Fruit fly (Drosophila melanogaster) whole organism, embryonic: Measurements from ENCODE around the gene bin.

ENCODE experiments used
- ATbp ChIP-seq: fragments of 200-800 bp; sonication (Bioruptor generic); optimal IDR thresholded peaks from 2 replicates; lab custom pipeline; 2017; ENCODE audit warnings: missing biosample characterization, mild to moderate bottlenecking, missing genetic modification characterization, missing genetic modification reagents
- Asciz ChIP-seq: fragments of 200-800 bp; sonication (Bioruptor generic); optimal IDR thresholded peaks from 2 replicates; lab custom pipeline; 2017; ENCODE audit warnings: missing biosample characterization, mild to moderate bottlenecking, missing genetic modification characterization, missing genetic modification reagents
- Awh ChIP-seq: fragments of 200-800 bp; sonication (Bioruptor generic); IDR thresholded peaks from 2 replicates; pipeline ENCODE4, ENCODE4 v1.3.6; 2022; ENCODE audit warnings: missing biosample characterization, missing genetic modification characterization
- CG10147 ChIP-seq: fragments of 200-800 bp; sonication (Bioruptor generic); optimal IDR thresholded peaks from 2 replicates; lab custom pipeline; 2019; ENCODE audit warnings: missing biosample characterization, mild to moderate bottlenecking, missing genetic modification characterization, moderate library complexity
- CG10959 ChIP-seq: fragments of 200-800 bp; sonication (Bioruptor generic); IDR thresholded peaks from 2 replicates; pipeline ENCODE4 v1.3.6; 2022; ENCODE audit warnings: missing biosample characterization, missing genetic modification characterization
- CG11398 ChIP-seq: fragments of 200-800 bp; sonication (Bioruptor generic); optimal IDR thresholded peaks from 2 replicates; lab custom pipeline; 2016; ENCODE audit warnings: missing biosample characterization, missing genetic modification characterization
- CG11504 ChIP-seq: fragments of 200-800 bp; sonication (Bioruptor generic); optimal IDR thresholded peaks from 3 replicates; lab custom pipeline; 2019; ENCODE audit warnings: missing biosample characterization, mild to moderate bottlenecking, missing genetic modification characterization, moderate library complexity
- CG12071 ChIP-seq: fragments of 200-800 bp; sonication (Bioruptor generic); optimal IDR thresholded peaks from 3 replicates; lab custom pipeline; 2018; ENCODE audit warnings: missing biosample characterization, mild to moderate bottlenecking, missing genetic modification characterization
- CG12769 ChIP-seq: fragments of 200-800 bp; sonication (Bioruptor generic); optimal IDR thresholded peaks from 2 replicates; lab custom pipeline; 2019; ENCODE audit warnings: missing biosample characterization, mild to moderate bottlenecking, missing genetic modification characterization, moderate library complexity
- CG13296 ChIP-seq: fragments of 200-800 bp; sonication (Bioruptor generic); optimal IDR thresholded peaks from 3 replicates; lab custom pipeline; 2018; ENCODE audit warnings: missing biosample characterization, mild to moderate bottlenecking, missing genetic modification characterization
- CG15269 ChIP-seq: fragments of 200-800 bp; sonication (Bioruptor generic); optimal IDR thresholded peaks from 2 replicates; lab custom pipeline; 2018; ENCODE audit warnings: missing biosample characterization, mild to moderate bottlenecking, missing genetic modification characterization, moderate library complexity
- CG15479 ChIP-seq: fragments of 200-800 bp; sonication (Bioruptor generic); optimal IDR thresholded peaks from 3 replicates; lab custom pipeline; 2019; ENCODE audit warnings: missing biosample characterization, mild to moderate bottlenecking, missing genetic modification characterization, moderate library complexity
- CG1792 ChIP-seq: fragments of 200-800 bp; sonication (Bioruptor generic); optimal IDR thresholded peaks from 2 replicates; lab custom pipeline; 2016; ENCODE audit warnings: missing biosample characterization, missing genetic modification characterization
- CG1832 ChIP-seq: fragments of 200-800 bp; sonication (Bioruptor generic); optimal IDR thresholded peaks from 2 replicates; lab custom pipeline; 2017; ENCODE audit warnings: missing biosample characterization, mild to moderate bottlenecking, missing genetic modification characterization, inconsistent platforms
- CG2678 ChIP-seq: fragments of 200-800 bp; sonication (Bioruptor generic); optimal IDR thresholded peaks from 3 replicates; lab custom pipeline; 2019; ENCODE audit warnings: missing biosample characterization, mild to moderate bottlenecking, missing genetic modification characterization, moderate library complexity
- CG3281 ChIP-seq: fragments of 200-800 bp; sonication (Bioruptor generic); optimal IDR thresholded peaks from 3 replicates; lab custom pipeline; 2017; ENCODE audit warnings: missing biosample characterization, mild to moderate bottlenecking, missing genetic modification characterization
- CG3995 ChIP-seq: fragments of 200-800 bp; sonication (Bioruptor generic); optimal IDR thresholded peaks from 3 replicates; lab custom pipeline; 2016; ENCODE audit warnings: missing biosample characterization, missing genetic modification characterization
- CG4328 ChIP-seq: fragments of 200-800 bp; sonication (Bioruptor generic); optimal IDR thresholded peaks from 3 replicates; lab custom pipeline; 2017; ENCODE audit warnings: missing biosample characterization, missing genetic modification reagents, missing genetic modification characterization
- CG7556 ChIP-seq: fragments of 200-800 bp; sonication (Bioruptor generic); optimal IDR thresholded peaks from 2 replicates; lab custom pipeline; 2017; ENCODE audit warnings: missing biosample characterization, mild to moderate bottlenecking, missing genetic modification characterization
- CG8290 ChIP-seq, 3 experiments: fragments of 200-800 bp; sonication (Bioruptor generic); optimal IDR thresholded peaks; 2 replicates each; lab custom pipeline; 2016 to 2019; ENCODE audit warnings: missing biosample characterization in 3 of 3, missing genetic modification characterization in 3 of 3, mild to moderate bottlenecking in 2 of 3, moderate library complexity in 1 of 3
- CrebB ChIP-seq: fragments of 200-800 bp; sonication (Bioruptor generic); optimal IDR thresholded peaks from 3 replicates; lab custom pipeline; 2018; ENCODE audit warnings: missing biosample characterization, mild to moderate bottlenecking, missing genetic modification characterization
- Dll ChIP-seq: fragments of 200-800 bp; sonication (Bioruptor generic); IDR thresholded peaks from 4 replicates; pipeline ENCODE4 v1.3.6; 2022; ENCODE audit warnings: missing biosample characterization, missing genetic modification characterization; ENCODE audit not compliant: partially characterized antibody
- Fer1 ChIP-seq: fragments of 200-800 bp; sonication (Bioruptor generic); optimal IDR thresholded peaks from 2 replicates; lab custom pipeline; 2017; ENCODE audit warnings: missing biosample characterization, mild to moderate bottlenecking, missing genetic modification characterization
- Hr78 ChIP-seq, 2 experiments: fragments of 200-800 bp in 1 of 2; fragments of >200 bp in 1 of 2; sonication (Bioruptor generic) in 1 of 2; optimal IDR thresholded peaks; 2 replicates each; lab custom pipeline; 2017 to 2019; ENCODE audit warnings: missing biosample characterization in 2 of 2, missing genetic modification characterization in 2 of 2, mild to moderate bottlenecking in 1 of 2, moderate library complexity in 1 of 2
- MTF-1 ChIP-seq: fragments of 200-800 bp; sonication (Bioruptor generic); optimal IDR thresholded peaks from 2 replicates; lab custom pipeline; 2018; ENCODE audit warnings: missing biosample characterization, mild to moderate bottlenecking, missing genetic modification characterization, borderline replicate concordance
- Med ChIP-seq: fragments of 200-800 bp; sonication (Bioruptor generic); peaks from one replicate; lab custom pipeline; 2016; ENCODE audit warnings: missing biosample characterization, missing genetic modification characterization, mild to moderate bottlenecking, inconsistent platforms, moderate library complexity
- NFAT ChIP-seq: fragments of 200-800 bp; sonication (Bioruptor generic); IDR thresholded peaks from 2 replicates; pipeline ENCODE4 v1.3.6; 2022; ENCODE audit warnings: missing biosample characterization, missing genetic modification characterization
- PHDP ChIP-seq: fragments of 200-800 bp; sonication (Bioruptor generic); optimal IDR thresholded peaks from 3 replicates; lab custom pipeline; 2018; ENCODE audit warnings: missing biosample characterization, mild to moderate bottlenecking, missing genetic modification characterization, moderate library complexity
- Sox102F ChIP-seq: fragments of 200-800 bp; sonication (Bioruptor generic); optimal IDR thresholded peaks from 2 replicates; lab custom pipeline; 2018; ENCODE audit warnings: missing biosample characterization, mild to moderate bottlenecking, missing genetic modification characterization, moderate library complexity
- ara ChIP-seq: fragments of 200-800 bp; sonication (Bioruptor generic); IDR thresholded peaks from 2 replicates; pipeline ENCODE4 v1.3.6; 2022; ENCODE audit warnings: missing biosample characterization, missing genetic modification characterization
- btn ChIP-seq: fragments of 200-800 bp; sonication (Bioruptor generic); optimal IDR thresholded peaks from 2 replicates; lab custom pipeline; 2016; ENCODE audit warnings: missing biosample characterization, missing genetic modification characterization
- dmrt99B ChIP-seq: fragments of 200-800 bp; sonication (Bioruptor generic); optimal IDR thresholded peaks from 2 replicates; lab custom pipeline; 2018; ENCODE audit warnings: missing biosample characterization, mild to moderate bottlenecking, missing genetic modification characterization, moderate library complexity
- gem ChIP-seq: fragments of 200-800 bp; sonication (Bioruptor generic); optimal IDR thresholded peaks from 2 replicates; lab custom pipeline; 2019; ENCODE audit warnings: missing biosample characterization, mild to moderate bottlenecking, missing genetic modification characterization, moderate library complexity
- lab ChIP-seq: fragments of 200-800 bp; sonication (Bioruptor generic); optimal IDR thresholded peaks from 3 replicates; lab custom pipeline; 2017; ENCODE audit warnings: missing biosample characterization, missing genetic modification characterization, mild to moderate bottlenecking, moderate library complexity, missing genetic modification reagents
- pb ChIP-seq: fragments of 200-800 bp; sonication (Bioruptor generic); optimal IDR thresholded peaks from 3 replicates; lab custom pipeline; 2016; ENCODE audit warnings: missing biosample characterization, missing genetic modification characterization
- pros ChIP-seq: fragments of 200-800 bp; sonication (Bioruptor generic); optimal IDR thresholded peaks from 3 replicates; lab custom pipeline; 2019; ENCODE audit warnings: missing biosample characterization, mild to moderate bottlenecking, missing genetic modification characterization, moderate library complexity
- pzg ChIP-seq: fragments of 200-800 bp; sonication (Bioruptor generic); optimal IDR thresholded peaks from 3 replicates; lab custom pipeline; 2018; ENCODE audit warnings: missing biosample characterization, mild to moderate bottlenecking, missing genetic modification characterization, moderate library complexity
- ro ChIP-seq: fragments of 200-800 bp; sonication (Bioruptor generic); IDR thresholded peaks from 2 replicates; pipeline ENCODE4 v1.3.6; 2022; ENCODE audit warnings: missing biosample characterization, missing genetic modification characterization
- scrt ChIP-seq: fragments of 200-800 bp; sonication (Bioruptor generic); optimal IDR thresholded peaks from 2 replicates; lab custom pipeline; 2018; ENCODE audit warnings: missing biosample characterization, mild to moderate bottlenecking, missing genetic modification characterization, moderate library complexity
- sens ChIP-seq: fragments of 200-800 bp; sonication (Bioruptor generic); peaks from one replicate; lab custom pipeline; 2016; ENCODE audit warnings: missing biosample characterization, missing genetic modification characterization
- seq ChIP-seq: fragments of 200-800 bp; sonication (Bioruptor generic); IDR thresholded peaks from 2 replicates; pipeline ENCODE4 v1.3.6; 2022; ENCODE audit warnings: missing biosample characterization, missing genetic modification characterization
- sim ChIP-seq: fragments of 200-800 bp; sonication (Bioruptor generic); IDR thresholded peaks from 2 replicates; pipeline ENCODE4 v1.3.6; 2022; ENCODE audit warnings: missing biosample characterization, missing genetic modification characterization
- sob ChIP-seq: fragments of 200-800 bp; sonication (Bioruptor generic); IDR thresholded peaks from 2 replicates; pipeline ENCODE4 v1.3.6; 2022; ENCODE audit warnings: missing biosample characterization, missing genetic modification characterization
- sug ChIP-seq: fragments of 200-800 bp; optimal IDR thresholded peaks from 2 replicates; lab custom pipeline; 2019; ENCODE audit warnings: missing biosample characterization, mild to moderate bottlenecking, missing genetic modification characterization, moderate library complexity
- tll ChIP-seq, 2 experiments: fragments of 200-800 bp in 1 of 2; fragments of >200 bp in 1 of 2; sonication (Bioruptor generic) in 1 of 2; optimal IDR thresholded peaks; 2 replicates each; lab custom pipeline; 2017 to 2019; ENCODE audit warnings: missing biosample characterization in 2 of 2, missing genetic modification characterization in 2 of 2, mild to moderate bottlenecking in 1 of 2, moderate library complexity in 1 of 2
- unpg ChIP-seq: fragments of 200-800 bp; sonication (Bioruptor generic); optimal IDR thresholded peaks from 3 replicates; lab custom pipeline; 2018; ENCODE audit warnings: missing biosample characterization, mild to moderate bottlenecking, missing genetic modification characterization, moderate library complexity
- wek ChIP-seq: fragments of 200-800 bp; sonication (Bioruptor generic); optimal IDR thresholded peaks from 3 replicates; lab custom pipeline; 2018; ENCODE audit warnings: missing biosample characterization, mild to moderate bottlenecking, missing genetic modification characterization, moderate library complexity

Gene bin

DNA sequence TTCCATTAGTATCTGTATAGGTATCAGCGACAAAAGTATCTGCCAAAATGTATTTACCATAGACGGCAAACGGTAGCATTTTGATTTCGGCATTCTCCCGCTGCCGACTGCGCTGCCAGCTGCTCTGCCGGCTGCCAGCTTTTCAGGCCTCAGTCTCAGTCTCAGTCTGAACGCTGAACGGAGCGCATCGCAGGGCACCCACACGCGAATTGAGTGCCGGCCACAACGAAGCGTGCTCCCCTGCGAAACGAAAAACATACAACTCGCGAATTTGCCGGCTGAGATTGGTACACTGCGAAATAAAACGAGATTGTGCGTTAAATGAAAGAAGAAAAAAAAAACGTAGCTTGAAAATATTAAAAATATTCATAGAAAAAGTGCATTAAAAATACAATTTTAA lies 8.3 kb downstream of the bin start, which contains the start of gene Mp (continued):
- no peak for TF ChIP-seq CG10147 (GFP tag; lab: Kevin White, UChicago)

DNA sequence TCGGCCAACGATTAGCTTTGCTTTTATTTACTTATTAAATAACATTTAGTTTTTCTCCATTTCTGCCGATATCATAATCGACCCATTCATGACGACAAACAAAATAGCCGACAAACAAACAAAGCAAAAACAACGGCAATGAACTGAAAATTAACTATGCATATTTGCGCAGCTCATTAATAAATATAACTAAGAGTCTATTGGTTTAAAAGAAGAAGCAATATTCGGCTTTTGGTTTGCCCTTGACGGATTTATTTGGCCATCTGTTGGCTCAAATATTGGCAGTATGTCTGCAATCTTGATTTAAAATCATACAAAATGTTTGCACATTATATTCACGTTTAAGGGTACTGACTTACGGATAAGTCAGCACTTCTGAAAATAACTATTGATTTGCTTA lies 9.6 kb downstream of the bin start:
- peak; percentile 53 for TF ChIP-seq Med (GFP tag; lab: Kevin White, UChicago)
- TF ChIP-seq CG1792 (GFP tag; lab: Kevin White, UChicago): no peak
- TF ChIP-seq gem (tag; lab: Kevin White, UChicago): peak; percentile 22
- TF ChIP-seq ara (GFP tag; lab: Robert Waterston, UW): no peak
- no peak for TF ChIP-seq CG10959
- TF ChIP-seq CG15269 (tag; lab: Kevin White, UChicago): peak; percentile 24
- TF ChIP-seq pros (GFP tag; lab: Kevin White, UChicago): no peak
- TF ChIP-seq CG4328 (GFP tag; lab: Kevin White, UChicago): no peak
- TF ChIP-seq sob: no peak
- TF ChIP-seq ATbp (GFP tag; lab: Kevin White, UChicago): peak; percentile 12
- peak; percentile 45 for TF ChIP-seq CG2678 (tag; lab: Kevin White, UChicago)
- TF ChIP-seq CG3281 (GFP tag; lab: Kevin White, UChicago): no peak
- TF ChIP-seq btn: no peak
- TF ChIP-seq Dll: no peak
- no peak for TF ChIP-seq CG8290 (GFP tag; optimal IDR thresholded peaks at IDR 0.05; lab: Kevin White, UChicago)
- peak in 1 of 2 experiments; percentile 3 for TF ChIP-seq CG8290 (tag; optimal IDR thresholded peaks at IDR 0.05; lab: Kevin White, UChicago)
- no peak for TF ChIP-seq CG7556 (GFP tag; lab: Kevin White, UChicago)
- peak; percentile 31 for TF ChIP-seq PHDP
- no peak for TF ChIP-seq unpg (GFP tag; lab: Kevin White, UChicago)
- TF ChIP-seq dmrt99B (tag; lab: Kevin White, UChicago): peak; percentile 31
- no peak for TF ChIP-seq Hr78 (GFP tag; optimal IDR thresholded peaks at IDR 0.05; lab: Kevin White, UChicago)
- no peak for TF ChIP-seq CrebB (tag; lab: Kevin White, UChicago)
- peak; percentile 27 for TF ChIP-seq CG12769 (tag; lab: Kevin White, UChicago)
- no peak for TF ChIP-seq NFAT (GFP tag; lab: Robert Waterston, UW)
- peak; percentile 40 for TF ChIP-seq CG12071 (GFP tag; lab: Kevin White, UChicago)
- TF ChIP-seq CG3995: no peak
- peak; percentile 14 for TF ChIP-seq CG11504 (tag; lab: Kevin White, UChicago)
- no peak for TF ChIP-seq CG1832
- peak; percentile 17 for TF ChIP-seq wek (GFP tag; lab: Kevin White, UChicago)
- TF ChIP-seq pzg (GFP tag; lab: Kevin White, UChicago): no peak
- TF ChIP-seq sug: no peak
- TF ChIP-seq lab (GFP tag; lab: Kevin White, UChicago): peak; percentile 38
- TF ChIP-seq sens (GFP tag; lab: Kevin White, UChicago): peak; percentile 54
- no peak for TF ChIP-seq sim
- TF ChIP-seq Awh (GFP tag; lab: Robert Waterston, UW): 0 out of 2 replicates have a peak, but pooled peaks have one; percentile 26
- TF ChIP-seq CG15479: no peak
- TF ChIP-seq CG11398 (GFP tag; lab: Kevin White, UChicago): no peak
- TF ChIP-seq pb (GFP tag; lab: Kevin White, UChicago): no peak
- TF ChIP-seq Sox102F (GFP tag; lab: Kevin White, UChicago): peak; percentile 12
- TF ChIP-seq Fer1 (GFP tag; lab: Kevin White, UChicago): no peak
- no peak for TF ChIP-seq ro
- TF ChIP-seq CG13296 (GFP tag; lab: Kevin White, UChicago): peak; percentile 14
- peak; percentile 14 for TF ChIP-seq scrt (GFP tag; lab: Kevin White, UChicago)
- peak; percentile 20 for TF ChIP-seq Asciz
- 0 out of 2 replicates have a peak, but pooled peaks have one; percentile 36 for TF ChIP-seq seq
- TF ChIP-seq MTF-1 (GFP tag; lab: Kevin White, UChicago): no peak
- TF ChIP-seq tll (GFP tag; optimal IDR thresholded peaks at IDR 0.05; lab: Kevin White, UChicago): no peak
